Worm (Caenorhabditis elegans): Measurements from ENCODE around the gene F46C3.7.

Gene F46C3.7

DNA sequence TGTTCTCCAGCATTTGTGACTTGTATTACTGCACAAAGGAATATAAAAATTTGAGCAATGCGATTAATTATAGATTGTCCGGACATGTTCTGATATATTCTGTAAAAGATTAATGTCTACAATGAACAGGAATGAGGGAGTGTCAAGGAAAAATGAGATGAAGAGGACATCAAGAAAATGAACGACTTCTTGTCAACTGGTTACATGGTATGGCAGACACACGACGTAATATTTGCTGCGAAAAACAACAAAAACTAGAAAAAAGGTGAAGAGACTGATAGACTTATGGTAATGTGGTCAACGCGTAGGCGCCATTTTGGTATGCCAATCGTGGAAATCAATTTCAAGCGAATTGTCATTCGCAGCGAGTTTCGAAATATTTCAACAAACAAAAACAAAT, 6.7 kb downstream of the F46C3.7 start, which contains the start of gene igeg-2:
igeg-2 (minus strand) TSS at position 101 of the 400 bp plus-strand sequence.
- TF ChIP-seq unc-62 (GFP tag; optimal IDR thresholded peaks at IDR 0.05) = no peak

DNA sequence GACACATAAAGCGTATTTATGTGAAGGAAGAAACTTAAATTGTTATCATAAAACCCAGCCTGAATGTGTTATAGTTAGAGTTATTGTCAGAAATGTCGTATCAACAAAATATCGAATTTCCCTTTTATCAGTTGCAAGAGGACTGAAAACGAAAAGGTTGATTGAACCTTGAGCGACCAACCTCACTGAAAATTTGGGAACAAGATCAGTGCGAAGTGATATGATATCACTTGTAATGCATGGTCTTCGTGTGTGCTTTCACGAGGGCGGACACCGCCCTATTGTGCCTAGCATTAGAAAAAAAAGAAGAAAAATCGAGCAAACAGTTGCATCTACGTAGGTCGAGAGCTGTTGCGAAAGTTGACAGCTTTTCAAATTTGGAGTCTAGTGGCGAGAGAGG, 7.9 kb downstream of the F46C3.7 start:
- TF ChIP-seq unc-62 (GFP tag; optimal IDR thresholded peaks at IDR 0.05) = no peak

DNA sequence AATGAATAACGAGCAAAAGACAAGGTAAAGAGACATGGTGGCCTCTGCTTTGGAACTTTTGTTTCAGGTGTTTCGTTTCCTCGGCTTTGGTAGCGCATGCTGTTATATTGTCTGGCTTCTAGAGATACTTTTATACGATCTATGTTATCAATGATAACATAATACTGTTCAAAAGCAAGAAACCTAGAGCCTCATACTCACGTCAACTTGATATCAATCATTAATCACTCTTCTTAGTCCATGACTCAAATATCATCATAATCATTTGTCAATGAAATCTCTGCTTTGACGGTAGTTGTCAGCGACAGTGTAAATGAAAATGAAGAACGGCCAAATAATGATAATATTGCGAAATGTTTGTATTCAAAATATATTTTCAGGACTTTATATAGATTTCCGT, 10.4 kb downstream of the F46C3.7 start:
- no peak for TF ChIP-seq unc-62 (GFP tag; optimal IDR thresholded peaks at IDR 0.05)

DNA sequence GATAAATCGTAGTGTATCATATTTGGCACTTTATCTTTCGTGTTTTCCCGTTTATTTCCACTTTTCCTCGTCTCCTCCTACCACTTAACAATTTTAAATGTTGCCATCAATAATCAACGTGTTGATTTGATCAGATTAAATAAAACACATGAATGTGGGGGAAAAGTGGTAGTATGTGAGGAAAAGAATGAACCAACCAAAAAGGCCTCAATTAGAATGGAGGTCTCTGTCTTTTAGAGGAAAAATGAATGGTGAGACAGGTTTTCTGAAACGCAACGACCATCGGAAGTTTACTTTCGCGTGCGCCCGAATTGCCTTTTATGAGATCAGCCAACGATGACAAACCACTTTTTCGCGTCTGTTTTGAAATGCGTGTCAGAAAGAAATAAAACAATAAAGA, 12.5 kb downstream of the F46C3.7 start:
- TF ChIP-seq unc-62 (GFP tag; optimal IDR thresholded peaks at IDR 0.05) = no peak

DNA sequence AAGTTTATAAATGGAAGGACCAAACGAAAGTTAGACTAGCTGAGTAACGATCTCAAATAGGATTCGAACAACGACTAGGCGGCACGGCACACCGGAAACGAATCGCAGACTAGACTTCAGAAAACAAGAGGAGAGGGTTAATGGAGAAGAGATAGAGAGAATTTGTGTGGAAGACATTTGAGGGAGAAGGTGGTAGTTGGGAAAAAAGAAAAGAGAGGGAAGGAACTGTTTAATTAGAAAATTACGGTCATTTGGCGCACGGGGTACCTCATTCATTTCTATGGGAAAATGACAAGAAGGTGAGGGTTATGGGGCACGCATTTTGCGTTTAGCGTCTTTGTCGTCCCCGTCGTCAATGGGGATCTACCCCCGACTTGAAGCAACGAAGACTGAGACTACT, 14.4 kb downstream of the F46C3.7 start, which contains the start of gene F48C5.2:
F48C5.2 (minus strand) TSS at position 101 of the 400 bp plus-strand sequence.
- no peak for TF ChIP-seq unc-62 (GFP tag; optimal IDR thresholded peaks at IDR 0.05)

DNA sequence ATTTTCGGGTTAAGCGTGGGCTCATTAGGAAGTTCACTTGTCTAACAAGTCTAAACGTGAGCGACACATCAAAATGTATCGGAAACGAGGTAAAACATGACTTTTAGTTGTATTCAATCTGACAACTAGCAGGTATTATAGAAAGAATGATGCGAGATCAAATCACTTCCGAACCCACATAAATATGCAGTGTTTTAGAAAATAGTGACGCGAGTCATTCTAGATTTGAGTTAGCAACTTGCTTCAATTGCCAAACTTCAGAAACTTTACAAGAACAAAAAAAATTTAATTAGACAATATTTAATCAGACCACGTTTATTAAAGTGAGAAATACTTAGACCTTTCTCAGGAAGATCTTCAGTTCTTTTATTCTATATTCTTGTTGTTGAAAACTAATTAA, 16.8 kb downstream of the F46C3.7 start:
- TF ChIP-seq unc-62 (GFP tag; optimal IDR thresholded peaks at IDR 0.05) = no peak

DNA sequence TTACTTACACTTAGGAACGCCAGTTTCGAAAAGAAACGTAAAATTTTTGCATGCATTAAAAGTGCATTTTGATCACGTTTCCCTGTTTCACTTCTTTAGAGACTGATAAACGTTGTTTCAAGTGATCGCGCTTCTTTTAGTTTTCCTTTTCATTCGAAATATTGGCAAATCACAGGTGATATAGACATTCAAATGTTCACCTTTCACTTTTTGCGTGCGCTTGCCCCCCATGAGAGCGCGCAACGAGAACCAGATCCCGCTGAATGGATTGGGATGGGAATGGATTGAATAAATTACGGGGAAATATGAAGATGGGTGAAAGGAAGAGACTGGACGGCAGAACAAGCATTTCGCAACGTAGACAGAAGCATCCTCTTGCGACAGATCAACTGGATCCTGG, 21.7 kb downstream of the F46C3.7 start:
- TF ChIP-seq unc-62 (GFP tag; optimal IDR thresholded peaks at IDR 0.05) = no peak

DNA sequence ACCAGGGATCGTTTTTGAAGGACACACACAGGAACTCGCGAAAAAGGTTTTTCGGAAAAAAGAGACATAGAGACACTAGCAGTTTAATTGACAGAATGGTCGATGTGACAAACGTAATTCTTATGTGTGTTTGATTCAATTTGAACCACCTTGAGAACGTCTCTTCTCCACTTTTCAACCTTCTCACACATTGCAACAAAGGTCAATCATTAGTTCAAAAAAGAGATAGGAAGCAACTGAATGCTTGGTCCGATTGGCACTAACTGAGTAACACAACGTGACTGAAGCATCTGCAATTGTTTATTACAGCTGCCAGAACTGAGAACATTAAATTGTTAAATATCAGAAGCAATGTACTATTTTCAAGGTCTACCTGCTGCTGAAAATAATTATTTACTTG, 22.3 kb downstream of the F46C3.7 start:
- TF ChIP-seq unc-62 (GFP tag; optimal IDR thresholded peaks at IDR 0.05) = no peak

DNA sequence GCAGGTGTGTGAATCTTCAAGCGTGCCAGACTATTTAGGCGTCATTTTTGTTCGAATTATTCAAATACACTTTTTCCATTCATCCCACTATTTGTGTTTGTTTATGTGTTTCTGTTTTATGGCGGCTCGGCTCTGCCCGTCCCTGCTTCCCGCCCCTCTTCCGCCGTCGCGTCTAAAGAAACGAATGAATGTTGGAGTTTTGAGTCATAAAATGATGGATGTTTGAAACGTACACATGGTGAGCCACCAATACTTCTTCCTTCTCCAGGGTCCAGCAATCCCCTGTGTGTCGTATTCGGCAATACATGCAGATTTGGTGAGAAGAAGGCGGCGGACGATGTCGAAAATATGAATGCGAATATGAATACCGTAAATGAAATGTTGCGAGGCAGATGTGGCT, 23.2 kb downstream of the F46C3.7 start:
- no peak for TF ChIP-seq unc-62 (GFP tag; optimal IDR thresholded peaks at IDR 0.05)

DNA sequence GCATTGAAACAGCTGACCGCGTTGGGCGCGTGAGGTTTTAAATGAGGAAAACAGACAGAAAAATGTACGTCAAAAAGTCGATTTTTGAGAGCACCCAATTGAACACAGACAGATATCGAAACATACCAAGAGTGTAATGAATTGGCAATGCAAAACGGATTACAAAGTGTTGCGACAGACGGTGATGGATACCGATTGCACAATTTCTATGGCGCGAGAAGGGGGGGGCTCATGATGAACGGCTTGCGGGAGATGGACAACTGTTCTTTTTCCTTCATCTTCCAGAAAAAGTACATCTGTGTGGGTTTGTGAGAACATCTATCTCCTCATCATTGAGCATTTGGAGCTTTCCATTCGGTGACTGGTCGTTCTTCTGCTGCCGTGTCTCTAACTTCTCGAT, 23.7 kb downstream of the F46C3.7 start:
- no peak for TF ChIP-seq unc-62 (GFP tag; optimal IDR thresholded peaks at IDR 0.05)

DNA sequence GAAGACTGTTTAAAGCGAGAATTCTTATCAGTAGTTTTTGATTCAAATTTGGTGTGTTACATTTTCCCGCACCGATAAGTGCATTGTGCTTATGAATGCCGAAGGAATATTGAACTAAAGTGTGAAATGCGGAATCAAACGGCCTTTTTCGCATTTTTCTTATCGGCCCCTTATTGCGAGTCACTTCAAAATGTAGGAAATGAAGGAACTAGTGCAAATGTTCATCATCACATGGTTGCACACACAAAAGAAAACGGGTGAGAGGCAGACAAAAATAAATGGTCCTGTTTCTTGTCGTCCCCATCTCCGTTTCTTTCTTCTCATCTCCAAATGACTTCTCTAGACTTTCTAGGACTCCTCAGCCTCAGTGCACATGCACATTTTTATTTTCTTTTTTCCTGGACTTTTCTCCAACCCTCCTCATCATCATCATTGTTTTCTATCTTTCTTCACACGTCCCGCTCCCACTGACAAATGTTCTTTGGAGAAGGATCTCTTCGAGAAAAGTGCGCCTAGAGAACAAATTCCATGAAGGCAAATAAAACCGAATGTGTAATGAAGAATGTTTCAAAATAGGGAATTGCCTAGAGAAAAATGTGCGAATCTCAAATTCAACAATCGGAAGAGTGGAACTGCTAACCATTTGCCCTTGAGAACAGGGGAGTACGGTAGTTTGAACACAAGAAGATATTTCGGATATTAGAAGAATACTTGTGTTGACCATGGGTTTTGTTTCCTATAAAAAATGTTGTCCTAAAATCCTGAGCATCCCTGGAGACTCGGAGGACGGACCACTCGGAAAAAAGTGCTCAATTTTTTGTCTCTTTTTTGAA, 24.6 kb downstream of the F46C3.7 start:
- no peak for TF ChIP-seq unc-62 (GFP tag; optimal IDR thresholded peaks at IDR 0.05)

DNA sequence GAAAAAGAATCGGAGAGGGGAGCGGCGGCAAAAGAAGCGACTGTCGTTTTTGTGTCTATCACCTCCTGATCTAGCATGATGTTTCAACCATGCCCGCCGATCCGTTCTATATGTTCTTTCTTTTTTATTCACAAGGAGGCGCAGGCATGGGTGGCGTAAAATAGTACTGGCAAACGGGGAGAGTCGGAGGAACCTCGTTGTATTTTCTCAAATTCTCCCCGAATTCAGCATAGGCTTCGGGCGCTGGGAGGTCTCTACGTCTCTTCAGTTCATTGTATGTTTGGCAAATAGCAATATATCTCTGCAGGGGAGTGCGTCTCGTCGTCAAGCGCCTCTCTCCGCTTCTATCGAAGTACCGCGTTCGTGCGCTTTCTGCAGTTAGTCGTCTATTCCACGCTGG, 25.4 kb downstream of the F46C3.7 start, which contains the start of gene lin-14:
lin-14 (plus strand) TSS at position 346 of the 400 bp plus-strand sequence.
- TF ChIP-seq unc-62 (GFP tag; optimal IDR thresholded peaks at IDR 0.05) = no peak

DNA sequence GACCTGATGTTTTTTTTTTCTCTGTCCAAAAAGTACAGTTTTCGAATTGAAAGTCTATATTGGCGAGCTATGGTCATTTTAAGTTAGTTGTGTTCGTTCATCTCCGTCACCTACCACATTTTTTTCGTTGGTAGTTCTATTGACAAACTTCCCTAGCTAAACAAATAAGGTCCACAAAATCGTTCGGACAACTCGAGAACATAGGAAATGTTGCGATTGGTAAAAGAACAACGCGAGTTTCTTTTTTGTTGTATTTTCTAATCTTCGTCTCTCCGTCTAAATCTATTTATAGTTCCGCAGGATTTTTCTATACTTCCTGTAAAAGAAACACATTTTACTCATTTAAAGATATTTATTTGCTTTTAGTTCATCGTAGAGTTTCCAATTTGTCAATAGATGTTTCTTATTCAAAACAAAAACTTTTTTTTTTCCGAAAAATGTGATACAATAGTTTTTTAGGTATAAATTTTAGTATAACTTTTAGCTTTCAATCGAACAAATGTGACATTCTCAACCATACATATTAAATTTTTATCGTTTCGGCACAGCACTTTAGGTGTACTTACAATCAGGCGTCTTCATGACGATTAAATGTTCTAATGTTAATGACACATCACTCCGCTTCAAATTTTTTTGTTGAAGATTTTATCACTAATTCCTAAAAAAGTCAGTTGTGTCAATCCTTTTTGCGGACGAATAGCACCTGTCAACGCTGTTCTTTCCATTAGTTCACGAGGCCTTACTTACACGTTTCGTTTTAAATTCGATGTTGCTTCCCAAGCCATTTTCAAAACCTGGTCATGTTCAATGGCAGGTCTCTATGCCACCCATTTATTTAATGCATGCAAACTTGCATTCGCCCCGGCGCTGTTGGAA, 26.8 kb downstream of the F46C3.7 start:
- no peak for TF ChIP-seq unc-62 (GFP tag; optimal IDR thresholded peaks at IDR 0.05)

DNA sequence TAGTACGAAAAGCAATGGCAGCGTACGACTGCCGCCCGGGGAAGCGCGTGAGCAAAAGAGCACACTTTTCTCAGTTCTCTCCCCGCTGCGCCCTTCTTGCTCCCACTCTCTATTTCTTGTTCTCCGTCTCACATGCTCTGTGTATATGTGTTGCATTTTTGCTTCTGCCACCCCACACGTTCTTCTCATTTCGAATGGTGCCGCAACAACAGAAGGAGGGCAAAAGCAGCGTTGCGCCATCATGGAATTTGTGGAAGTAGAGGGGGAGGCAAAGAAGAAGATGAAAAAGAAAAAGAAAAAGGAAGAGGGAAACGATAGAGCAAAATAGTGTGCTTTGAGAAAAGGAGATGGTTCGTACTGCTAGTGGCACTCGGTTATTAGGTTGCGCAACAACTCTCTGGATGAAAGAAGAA, 27.5 kb downstream of the F46C3.7 start:
- no peak for TF ChIP-seq unc-62 (GFP tag; optimal IDR thresholded peaks at IDR 0.05)

DNA sequence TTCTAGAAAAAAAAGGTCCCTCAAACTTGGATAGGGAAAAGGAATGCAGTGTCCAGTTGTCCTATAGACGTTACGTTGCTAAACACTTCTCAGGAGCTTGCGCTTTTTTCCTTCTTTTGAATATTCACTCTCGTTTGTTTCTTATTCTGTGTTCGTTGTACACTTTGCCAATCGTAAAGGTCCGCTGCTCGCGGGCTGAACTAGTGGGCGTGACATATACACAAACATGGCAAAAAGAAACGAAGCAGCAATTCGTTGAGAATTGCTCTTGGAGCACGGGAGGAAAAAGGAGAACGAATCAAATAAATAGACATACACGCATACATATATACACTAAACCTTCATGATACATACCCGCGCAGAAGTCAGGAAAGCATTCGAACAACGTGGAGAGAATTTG, 29.0 kb downstream of the F46C3.7 start:
- no peak for TF ChIP-seq unc-62 (GFP tag; optimal IDR thresholded peaks at IDR 0.05)

DNA sequence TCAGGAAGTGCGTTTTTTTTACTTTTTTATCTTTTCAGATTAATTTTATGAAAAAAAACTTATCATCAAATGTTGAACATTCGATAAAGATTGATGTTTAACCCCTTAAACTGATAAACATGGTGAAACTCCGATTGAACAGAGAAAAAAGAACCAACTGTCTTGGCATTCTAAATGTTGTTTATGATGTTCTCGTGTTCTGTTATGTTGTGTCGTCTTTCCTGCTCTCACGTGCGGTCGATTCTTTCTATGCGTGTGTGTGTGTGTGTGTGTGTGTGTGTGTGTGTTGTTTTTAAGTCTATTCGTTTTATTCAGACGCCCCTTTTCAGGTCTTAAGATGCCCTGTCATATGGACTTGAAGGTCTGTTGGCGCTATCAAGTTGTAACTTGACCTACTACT, 29.8 kb downstream of the F46C3.7 start:
- no peak for TF ChIP-seq unc-62 (GFP tag; optimal IDR thresholded peaks at IDR 0.05)

DNA sequence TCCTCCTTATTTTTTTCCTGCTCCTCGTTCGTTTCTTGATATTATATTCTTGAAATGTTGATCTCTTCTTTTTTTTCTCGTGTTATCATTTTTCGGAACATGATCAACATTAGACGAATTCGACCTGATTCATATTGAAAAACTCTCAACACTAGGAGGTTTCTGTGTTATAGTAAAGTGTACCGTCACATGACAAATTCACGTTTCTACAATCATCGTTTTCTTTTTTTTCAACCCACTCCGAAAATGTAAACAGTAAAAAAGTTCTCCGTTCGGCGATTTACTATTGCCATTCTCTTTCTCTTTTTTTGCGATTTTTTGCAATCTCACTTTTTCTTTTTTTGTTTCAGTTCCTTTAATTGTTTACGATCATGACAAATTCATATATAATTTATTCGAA, 31.6 kb downstream of the F46C3.7 start:
- no peak for TF ChIP-seq unc-62 (GFP tag; optimal IDR thresholded peaks at IDR 0.05)

Data from whole organism, dauer.